Fruit fly (Drosophila melanogaster) whole organism, embryonic: ENCODE results near the gene CG1143.

Source experiments
- Abd-B ChIP-seq: fragments of 200-800 bp; sonication (Bioruptor generic); optimal IDR thresholded peaks from 2 replicates; lab custom pipeline; 2018; ENCODE audit warnings: missing biosample characterization, mild to moderate bottlenecking, missing genetic modification characterization, moderate library complexity
- Ada2b ChIP-seq: fragments of 200-800 bp; sonication (Bioruptor generic); IDR thresholded peaks from 2 replicates; pipeline ENCODE4 v1.3.6; 2022; ENCODE audit warnings: missing biosample characterization, missing genetic modification characterization
- Bgb ChIP-seq: fragments of 200-800 bp; sonication (Bioruptor generic); IDR thresholded peaks from 2 replicates; pipeline ENCODE4 v1.3.6; 2022; ENCODE audit warnings: missing biosample characterization, missing genetic modification characterization; ENCODE audit not compliant: partially characterized antibody
- CG11093 ChIP-seq: fragments of 200-800 bp; sonication (Bioruptor generic); IDR thresholded peaks from 3 replicates; pipeline ENCODE4 v1.3.6; 2022; ENCODE audit warnings: missing biosample characterization, missing genetic modification characterization
- CG11723 ChIP-seq: fragments of 200-800 bp; sonication (Bioruptor generic); optimal IDR thresholded peaks from 2 replicates; lab custom pipeline; 2017; ENCODE audit warnings: missing biosample characterization, mild to moderate bottlenecking, missing genetic modification characterization
- CG12769 ChIP-seq: fragments of 200-800 bp; sonication (Bioruptor generic); optimal IDR thresholded peaks from 2 replicates; lab custom pipeline; 2019; ENCODE audit warnings: missing biosample characterization, mild to moderate bottlenecking, missing genetic modification characterization, moderate library complexity
- CG12942 ChIP-seq: fragments of 200-800 bp; sonication (Bioruptor generic); optimal IDR thresholded peaks from 3 replicates; lab custom pipeline; 2016; ENCODE audit warnings: missing biosample characterization, missing genetic modification characterization
- CG15601 ChIP-seq: fragments of 200-800 bp; sonication (Bioruptor generic); optimal IDR thresholded peaks from 3 replicates; lab custom pipeline; 2019; ENCODE audit warnings: missing biosample characterization, mild to moderate bottlenecking, missing genetic modification characterization, moderate library complexity
- CG1603 ChIP-seq: fragments of 200-800 bp; sonication (Bioruptor generic); optimal IDR thresholded peaks from 2 replicates; lab custom pipeline; 2019; ENCODE audit warnings: missing biosample characterization, mild to moderate bottlenecking, missing genetic modification characterization, moderate library complexity
- CG18764 ChIP-seq: fragments of 200-800 bp; sonication (Bioruptor generic); optimal IDR thresholded peaks from 3 replicates; lab custom pipeline; 2016; ENCODE audit warnings: missing biosample characterization, missing genetic modification characterization
- CG3065 ChIP-seq: fragments of 200-800 bp; sonication (Bioruptor generic); optimal IDR thresholded peaks from 2 replicates; lab custom pipeline; 2016; ENCODE audit warnings: missing biosample characterization, missing genetic modification characterization
- CG31365 ChIP-seq: fragments of 200-800 bp; sonication (Bioruptor generic); optimal IDR thresholded peaks from 2 replicates; lab custom pipeline; 2018; ENCODE audit warnings: missing biosample characterization, mild to moderate bottlenecking, missing genetic modification characterization
- CG33557 ChIP-seq: fragments of 200-800 bp; sonication (Bioruptor generic); optimal IDR thresholded peaks from 2 replicates; lab custom pipeline; 2019; ENCODE audit warnings: missing biosample characterization, mild to moderate bottlenecking, missing genetic modification characterization, moderate library complexity
- CG34224 ChIP-seq: fragments of 200-800 bp; sonication (Bioruptor generic); IDR thresholded peaks from 3 replicates; pipeline ENCODE4 v1.3.6; 2022; ENCODE audit warnings: missing biosample characterization, missing genetic modification characterization; ENCODE audit not compliant: partially characterized antibody
- CG4282 ChIP-seq: fragments of 200-800 bp; sonication (Bioruptor generic); optimal IDR thresholded peaks from 2 replicates; lab custom pipeline; 2016; ENCODE audit warnings: missing biosample characterization, missing genetic modification characterization
- CG4360 ChIP-seq: fragments of 200-800 bp; sonication (Bioruptor generic); IDR thresholded peaks from 2 replicates; pipeline ENCODE4 v1.3.6; 2022; ENCODE audit warnings: missing biosample characterization, missing genetic modification characterization
- CG4617 ChIP-seq: fragments of 200-800 bp; sonication (Bioruptor generic); optimal IDR thresholded peaks from 3 replicates; lab custom pipeline; 2016; ENCODE audit warnings: missing biosample characterization, missing genetic modification characterization, borderline replicate concordance
- CG6854 ChIP-seq: fragments of 200-800 bp; sonication (Bioruptor generic); optimal IDR thresholded peaks from 3 replicates; lab custom pipeline; 2017; ENCODE audit warnings: missing biosample characterization, mild to moderate bottlenecking, missing genetic modification characterization
- CG7271 ChIP-seq: fragments of 200-800 bp; sonication (Bioruptor generic); optimal IDR thresholded peaks from 2 replicates; lab custom pipeline; 2018; ENCODE audit warnings: missing biosample characterization, mild to moderate bottlenecking, missing genetic modification characterization, moderate library complexity
- CG8290 ChIP-seq, 3 experiments: fragments of 200-800 bp; sonication (Bioruptor generic); optimal IDR thresholded peaks; 2 replicates each; lab custom pipeline; 2016 to 2019; ENCODE audit warnings: missing biosample characterization in 3 of 3, missing genetic modification characterization in 3 of 3, mild to moderate bottlenecking in 2 of 3, moderate library complexity in 1 of 3
- CG9797 ChIP-seq: fragments of 200-800 bp; sonication (Bioruptor generic); optimal IDR thresholded peaks from 3 replicates; lab custom pipeline; 2018; ENCODE audit warnings: missing biosample characterization, mild to moderate bottlenecking, missing genetic modification characterization
- CHES-1-like ChIP-seq: fragments of 200-800 bp; sonication (Bioruptor generic); optimal IDR thresholded peaks from 2 replicates; lab custom pipeline; 2016; ENCODE audit warnings: missing biosample characterization, missing genetic modification characterization
- Ets65A ChIP-seq: fragments of 200-800 bp; sonication (Bioruptor generic); peaks from one replicate; lab custom pipeline; 2016; ENCODE audit warnings: missing biosample characterization, missing genetic modification characterization
- Hr3 ChIP-seq: fragments of 200-800 bp; sonication (Bioruptor generic); optimal IDR thresholded peaks from 3 replicates; lab custom pipeline; 2016; ENCODE audit warnings: missing biosample characterization, missing genetic modification characterization
- Hr78 ChIP-seq, 2 experiments: fragments of 200-800 bp in 1 of 2; fragments of >200 bp in 1 of 2; sonication (Bioruptor generic) in 1 of 2; optimal IDR thresholded peaks; 2 replicates each; lab custom pipeline; 2017 to 2019; ENCODE audit warnings: missing biosample characterization in 2 of 2, missing genetic modification characterization in 2 of 2, mild to moderate bottlenecking in 1 of 2, moderate library complexity in 1 of 2
- Lhr ChIP-seq: fragments of 200-800 bp; sonication (Bioruptor generic); optimal IDR thresholded peaks from 3 replicates; lab custom pipeline; 2017; ENCODE audit warnings: mild to moderate bottlenecking, missing biosample characterization, missing genetic modification reagents, missing genetic modification characterization
- Max ChIP-seq: fragments of 200-800 bp; sonication (Bioruptor generic); optimal IDR thresholded peaks from 2 replicates; lab custom pipeline; 2016; ENCODE audit warnings: missing biosample characterization, mild to moderate bottlenecking, missing genetic modification characterization
- NFAT ChIP-seq: fragments of 200-800 bp; sonication (Bioruptor generic); IDR thresholded peaks from 2 replicates; pipeline ENCODE4 v1.3.6; 2022; ENCODE audit warnings: missing biosample characterization, missing genetic modification characterization
- Ravus ChIP-seq: fragments of 200-800 bp; sonication (Bioruptor generic); IDR thresholded peaks from 2 replicates; pipeline ENCODE4 v1.3.6; 2022; ENCODE audit warnings: missing biosample characterization, missing genetic modification characterization
- Xrp1 ChIP-seq: fragments of 200-800 bp; sonication (Bioruptor generic); IDR thresholded peaks from 2 replicates; pipeline ENCODE4 v1.3.6; 2022; ENCODE audit warnings: missing biosample characterization, missing genetic modification characterization
- bowl ChIP-seq: fragments of 200-800 bp; sonication (Bioruptor generic); IDR thresholded peaks from 2 replicates; pipeline ENCODE4 v1.3.6; 2022; ENCODE audit warnings: missing biosample characterization, missing genetic modification characterization
- caup ChIP-seq: fragments of 200-800 bp; sonication (Bioruptor generic); optimal IDR thresholded peaks from 3 replicates; lab custom pipeline; 2017; ENCODE audit warnings: missing biosample characterization, mild to moderate bottlenecking, missing genetic modification characterization, moderate library complexity; ENCODE audit not compliant: severe bottlenecking
- croc ChIP-seq: fragments of 200-800 bp; sonication (Bioruptor generic); conservative IDR thresholded peaks from 3 replicates; pipeline ENCODE4 v1.3.6; 2022; ENCODE audit warnings: missing biosample characterization, missing genetic modification characterization
- crol ChIP-seq: fragments of 200-800 bp; sonication (Bioruptor generic); IDR thresholded peaks from 2 replicates; pipeline ENCODE4 v1.3.6; 2022; ENCODE audit warnings: missing biosample characterization, missing genetic modification characterization
- dmrt11E ChIP-seq: fragments of 200-800 bp; sonication (Bioruptor generic); optimal IDR thresholded peaks from 3 replicates; lab custom pipeline; 2018; ENCODE audit warnings: missing biosample characterization, mild to moderate bottlenecking, missing genetic modification characterization, moderate library complexity
- fd102C ChIP-seq: fragments of 200-800 bp; sonication (Bioruptor generic); optimal IDR thresholded peaks from 2 replicates; lab custom pipeline; 2018; ENCODE audit warnings: missing biosample characterization, mild to moderate bottlenecking, missing genetic modification characterization, moderate library complexity
- gfzf ChIP-seq: fragments of 200-800 bp; sonication (Bioruptor generic); optimal IDR thresholded peaks from 2 replicates; lab custom pipeline; 2016; ENCODE audit warnings: missing biosample characterization, mild to moderate bottlenecking, missing genetic modification characterization, moderate library complexity
- gro ChIP-seq: fragments of 200-800 bp; sonication (Bioruptor generic); optimal IDR thresholded peaks from 2 replicates; lab custom pipeline; 2016; ENCODE audit warnings: missing biosample characterization, missing genetic modification characterization
- her ChIP-seq: fragments of 200-800 bp; sonication (Bioruptor generic); optimal IDR thresholded peaks from 2 replicates; lab custom pipeline; 2016; ENCODE audit warnings: missing biosample characterization, missing genetic modification characterization
- inv ChIP-seq: fragments of 200-800 bp; sonication (Bioruptor generic); IDR thresholded peaks from 2 replicates; pipeline ENCODE4 v1.3.6; 2022; ENCODE audit warnings: missing biosample characterization, missing genetic modification characterization; ENCODE audit not compliant: partially characterized antibody
- lilli ChIP-seq: fragments of 200-800 bp; sonication (Bioruptor generic); optimal IDR thresholded peaks from 3 replicates; lab custom pipeline; 2016; ENCODE audit warnings: missing biosample characterization, missing genetic modification characterization
- maf-S ChIP-seq: fragments of 200-800 bp; sonication (Bioruptor generic); optimal IDR thresholded peaks from 2 replicates; lab custom pipeline; 2016; ENCODE audit warnings: missing biosample characterization, missing genetic modification characterization
- nerfin-1 ChIP-seq: fragments of 200-800 bp; sonication (Bioruptor generic); optimal IDR thresholded peaks from 3 replicates; lab custom pipeline; 2019; ENCODE audit warnings: missing biosample characterization, mild to moderate bottlenecking, missing genetic modification characterization, moderate library complexity
- otp ChIP-seq: fragments of 200-800 bp; sonication (Bioruptor generic); IDR thresholded peaks from 3 replicates; pipeline ENCODE4, ENCODE4 v1.3.6; 2022; ENCODE audit warnings: missing biosample characterization, missing genetic modification characterization
- pho ChIP-seq: fragments of 200-800 bp; sonication (Bioruptor generic); optimal IDR thresholded peaks from 2 replicates; lab custom pipeline; 2016; ENCODE audit warnings: missing biosample characterization, missing genetic modification characterization
- pzg ChIP-seq: fragments of 200-800 bp; sonication (Bioruptor generic); optimal IDR thresholded peaks from 3 replicates; lab custom pipeline; 2018; ENCODE audit warnings: missing biosample characterization, mild to moderate bottlenecking, missing genetic modification characterization, moderate library complexity
- ro ChIP-seq: fragments of 200-800 bp; sonication (Bioruptor generic); IDR thresholded peaks from 2 replicates; pipeline ENCODE4 v1.3.6; 2022; ENCODE audit warnings: missing biosample characterization, missing genetic modification characterization
- run ChIP-seq: fragments of 200-800 bp; sonication (Bioruptor generic); optimal IDR thresholded peaks from 3 replicates; lab custom pipeline; 2018; ENCODE audit warnings: missing biosample characterization, mild to moderate bottlenecking, missing genetic modification characterization
- sob ChIP-seq: fragments of 200-800 bp; sonication (Bioruptor generic); IDR thresholded peaks from 2 replicates; pipeline ENCODE4 v1.3.6; 2022; ENCODE audit warnings: missing biosample characterization, missing genetic modification characterization
- tin ChIP-seq: fragments of 200-800 bp; sonication (Bioruptor generic); optimal IDR thresholded peaks from 3 replicates; lab custom pipeline; 2016; ENCODE audit warnings: missing biosample characterization, missing genetic modification characterization

Gene CG1143

DNA sequence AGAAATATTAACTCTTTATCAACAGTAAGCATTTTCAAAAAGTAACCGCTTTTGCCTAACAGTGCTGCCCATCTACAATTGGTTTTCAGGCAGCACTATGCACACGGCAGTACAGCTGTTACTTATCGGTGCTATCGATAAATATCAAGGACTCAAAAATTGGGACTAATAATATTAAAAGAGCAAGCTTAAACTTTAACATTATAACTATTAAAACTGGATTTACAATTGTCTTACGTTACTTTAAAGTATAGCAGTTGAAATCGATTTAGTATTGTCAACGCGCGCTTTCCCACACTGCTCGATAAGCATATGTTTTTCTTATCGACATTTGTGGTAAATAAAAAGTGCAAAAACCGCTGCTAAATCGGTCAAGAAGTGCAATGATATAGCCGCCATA, 13.8 kb upstream of the CG1143 start, which contains the start of the genes CG42245 and MEP-1 (continued):
- peak; percentile 81 for TF ChIP-seq lilli
- TF ChIP-seq NFAT (GFP tag; lab: Robert Waterston, UW): no peak
- peak; percentile 41; the same call in 1 of the 2 replicates for TF ChIP-seq Xrp1
- TF ChIP-seq ro (GFP tag; lab: Robert Waterston, UW): no peak
- no peak for TF ChIP-seq CG4360 (GFP tag; lab: Robert Waterston, UW)
- TF ChIP-seq Abd-B (GFP tag; lab: Kevin White, UChicago): peak; percentile 32
- TF ChIP-seq CG12942 (GFP tag; lab: Kevin White, UChicago): peak; percentile 57
- no peak for TF ChIP-seq Ada2b (GFP tag; lab: Robert Waterston, UW)
- TF ChIP-seq CG9797: peak; percentile 37
- peak; percentile 95 for TF ChIP-seq Ets65A
- TF ChIP-seq CG34224 (GFP tag; lab: Robert Waterston, UW): peak; percentile 41; the same call in 1 of the 3 replicates
- TF ChIP-seq CG4617 (GFP tag; lab: Kevin White, UChicago): peak; percentile 72
- TF ChIP-seq CG15601 (tag; lab: Kevin White, UChicago): peak; percentile 40
- TF ChIP-seq Hr3 (GFP tag; lab: Kevin White, UChicago): peak; percentile 20
- no peak for TF ChIP-seq CG4282 (GFP tag; lab: Kevin White, UChicago)
- TF ChIP-seq CG12769: no peak
- peak; percentile 69 for TF ChIP-seq Bgb (GFP tag; lab: Robert Waterston, UW)
- peak; percentile 54 for TF ChIP-seq CG8290 (GFP tag; optimal IDR thresholded peaks at IDR 0.05; lab: Kevin White, UChicago)
- TF ChIP-seq CG8290 (tag; optimal IDR thresholded peaks at IDR 0.05; lab: Kevin White, UChicago): peak in 1 of 2 experiments; percentile 9
- TF ChIP-seq CG11723 (GFP tag; lab: Kevin White, UChicago): peak; percentile 42
- TF ChIP-seq inv (GFP tag; lab: Robert Waterston, UW): peak; percentile 43; the same call in 1 of the 2 replicates
- TF ChIP-seq Max (GFP tag; lab: Kevin White, UChicago): peak; percentile 69
- TF ChIP-seq CHES-1-like: peak; percentile 41
- TF ChIP-seq sob (GFP tag; lab: Robert Waterston, UW): peak; percentile 69
- TF ChIP-seq caup (GFP tag; lab: Kevin White, UChicago): peak; percentile 51
- peak; percentile 48 for TF ChIP-seq gro
- peak; percentile 29 for TF ChIP-seq CG33557 (GFP tag; lab: Kevin White, UChicago)
- TF ChIP-seq CG18764 (GFP tag; lab: Kevin White, UChicago): peak; percentile 38
- peak; percentile 82 for TF ChIP-seq pzg
- no peak for TF ChIP-seq fd102C (GFP tag; lab: Kevin White, UChicago)
- TF ChIP-seq Lhr (GFP tag; lab: Kevin White, UChicago): peak; percentile 38
- TF ChIP-seq bowl (GFP tag; lab: Robert Waterston, UW): no peak
- no peak for TF ChIP-seq CG11093 (GFP tag; lab: Robert Waterston, UW)
- TF ChIP-seq her (GFP tag; lab: Kevin White, UChicago): peak; percentile 16
- peak; percentile 22 for TF ChIP-seq CG3065 (GFP tag; lab: Kevin White, UChicago)
- TF ChIP-seq tin (GFP tag; lab: Kevin White, UChicago): peak; percentile 60
- no peak for TF ChIP-seq Hr78 (GFP tag; optimal IDR thresholded peaks at IDR 0.05; lab: Kevin White, UChicago)
- TF ChIP-seq croc (GFP tag; lab: Robert Waterston, UW): no peak
- no peak for TF ChIP-seq CG6854 (GFP tag; lab: Kevin White, UChicago)
- peak; percentile 38 for TF ChIP-seq dmrt11E (tag; lab: Kevin White, UChicago)
- no peak for TF ChIP-seq CG31365 (tag; lab: Kevin White, UChicago)
- peak; percentile 15 for TF ChIP-seq gfzf (GFP tag; lab: Kevin White, UChicago)
- peak; percentile 34 for TF ChIP-seq run
- TF ChIP-seq nerfin-1: peak; percentile 24
- TF ChIP-seq CG1603 (tag; lab: Kevin White, UChicago): peak; percentile 71
- TF ChIP-seq otp: 0 out of 3 replicates have a peak, but pooled peaks have one; percentile 44
- TF ChIP-seq maf-S (GFP tag; lab: Kevin White, UChicago): peak; percentile 32
- TF ChIP-seq crol (GFP tag; lab: Robert Waterston, UW): no peak
- TF ChIP-seq pho (GFP tag; lab: Kevin White, UChicago): peak; percentile 30
- peak; percentile 36 for TF ChIP-seq CG7271 (tag; lab: Kevin White, UChicago)
- TF ChIP-seq Ravus (GFP tag; lab: Robert Waterston, UW): no peak
